Worm (Caenorhabditis elegans) whole organism, L1 larva: Measurements from ENCODE around the gene hsp-12.6.

Experiments
- C04F5.9 ChIP-seq: sonication (generic microtip); optimal IDR thresholded peaks from 2 replicates; lab custom pipeline; 2016; ENCODE audit warnings: missing genetic modification characterization, missing compliant biosample characterization
- C16A3.4 ChIP-seq: fragments of 150-350 bp; optimal IDR thresholded peaks from 2 replicates; lab custom pipeline; 2014; ENCODE audit warnings: missing biosample characterization, missing genetic modification characterization
- Y116A8C.19 ChIP-seq: sonication (generic microtip); optimal IDR thresholded peaks from 2 replicates; lab custom pipeline; 2016; ENCODE audit warnings: missing compliant biosample characterization, missing genetic modification characterization, borderline replicate concordance
- aha-1 ChIP-seq: fragments of 150-350 bp; optimal IDR thresholded peaks from 2 replicates; lab custom pipeline; 2014; ENCODE audit warnings: missing biosample characterization, missing genetic modification characterization
- aly-2 ChIP-seq: fragments of 150-350 bp; optimal IDR thresholded peaks from 2 replicates; lab custom pipeline; 2014; ENCODE audit warnings: missing biosample characterization, missing genetic modification characterization
- blmp-1 ChIP-seq: fragments of 150-350 bp; optimal IDR thresholded peaks from 2 replicates; lab custom pipeline; 2014; ENCODE audit warnings: missing biosample characterization, missing genetic modification characterization
- ceh-8 ChIP-seq: fragments of 200-800 bp; sonication (Bioruptor generic); optimal IDR thresholded peaks from 2 replicates; lab custom pipeline; 2018; ENCODE audit warnings: mild to moderate bottlenecking, missing genetic modification characterization, moderate library complexity, missing compliant biosample characterization
- ceh-82 ChIP-seq, 3 experiments: fragments of 150-350 bp in 1 of 3; sonication (generic microtip) in 2 of 3; optimal IDR thresholded peaks; 2 replicates each; lab custom pipeline; 2014 to 2017; ENCODE audit warnings: missing biosample characterization in 3 of 3, missing genetic modification characterization in 3 of 3
- ceh-90 ChIP-seq: sonication (generic microtip); optimal IDR thresholded peaks from 2 replicates; lab custom pipeline; 2016; ENCODE audit warnings: missing genetic modification characterization, missing compliant biosample characterization
- egl-13 ChIP-seq: sonication (generic microtip); optimal IDR thresholded peaks from 2 replicates; lab custom pipeline; 2016; ENCODE audit warnings: missing genotype, missing genetic modification reagents, missing genetic modification characterization, missing compliant biosample characterization
- egl-27 ChIP-seq, 2 experiments: fragments of 150-350 bp in 1 of 2; sonication (generic microtip); optimal IDR thresholded peaks; 3 replicates each; lab custom pipeline; 2017 to 2018; ENCODE audit warnings: missing biosample characterization in 2 of 2, missing genetic modification characterization in 2 of 2, missing genetic modification reagents in 2 of 2
- elt-2 ChIP-seq: sonication (generic microtip); optimal IDR thresholded peaks from 2 replicates; lab custom pipeline; 2016; ENCODE audit warnings: missing genetic modification characterization, mild to moderate bottlenecking, inconsistent platforms, missing compliant biosample characterization, missing genetic modification reagents
- elt-3 ChIP-seq, 6 experiments: fragments of 150-350 bp in 1 of 6; sonication (generic microtip); optimal IDR thresholded peaks; 2 replicates each; lab custom pipeline; 2017 to 2018; ENCODE audit warnings: missing biosample characterization in 6 of 6, missing genetic modification characterization in 6 of 6, inconsistent platforms in 1 of 6
- ets-5 ChIP-seq: fragments of 200-800 bp; sonication (Bioruptor generic); IDR thresholded peaks from 2 replicates; pipeline ENCODE4 v1.3.6; 2022; ENCODE audit warnings: missing genetic modification characterization, missing compliant biosample characterization
- fkh-8 ChIP-seq: sonication (generic microtip); optimal IDR thresholded peaks from 2 replicates; lab custom pipeline; 2016; ENCODE audit warnings: mild to moderate bottlenecking, missing genetic modification characterization, missing compliant biosample characterization
- fos-1 ChIP-seq: fragments of 150-350 bp; optimal IDR thresholded peaks from 2 replicates; lab custom pipeline; 2014; ENCODE audit warnings: missing biosample characterization, missing genetic modification characterization
- hlh-4 ChIP-seq: sonication (generic microtip); optimal IDR thresholded peaks from 2 replicates; lab custom pipeline; 2016; ENCODE audit warnings: mild to moderate bottlenecking, missing genetic modification characterization, missing compliant biosample characterization
- hpl-2 ChIP-seq: fragments of 150-350 bp; optimal IDR thresholded peaks from 2 replicates; lab custom pipeline; 2014; ENCODE audit warnings: missing biosample characterization, missing genetic modification reagents, missing genetic modification characterization
- jun-1 ChIP-seq: fragments of 150-350 bp; optimal IDR thresholded peaks from 2 replicates; lab custom pipeline; 2014; ENCODE audit warnings: missing biosample characterization, missing genetic modification reagents, missing genetic modification characterization
- lin-13 ChIP-seq: fragments of 150-350 bp; optimal IDR thresholded peaks from 2 replicates; lab custom pipeline; 2014; ENCODE audit warnings: missing biosample characterization, missing genetic modification reagents, missing genetic modification characterization
- lin-14 ChIP-seq: fragments of 200-800 bp; sonication (Bioruptor generic); optimal IDR thresholded peaks from 2 replicates; lab custom pipeline; 2018; ENCODE audit warnings: mild to moderate bottlenecking, missing genetic modification characterization, moderate library complexity, missing compliant biosample characterization
- lin-35 ChIP-seq, 2 experiments: fragments of 150-350 bp; optimal IDR thresholded peaks; 2 replicates each; lab custom pipeline; 2014; ENCODE audit warnings: missing biosample characterization in 2 of 2, missing genetic modification characterization in 2 of 2, missing genetic modification reagents in 2 of 2
- lin-39 ChIP-seq: fragments of 150-350 bp; optimal IDR thresholded peaks from 2 replicates; lab custom pipeline; 2014; ENCODE audit warnings: missing biosample characterization, missing genetic modification reagents, missing genetic modification characterization
- lir-3 ChIP-seq: sonication (generic microtip); optimal IDR thresholded peaks from 2 replicates; lab custom pipeline; 2016; ENCODE audit warnings: mild to moderate bottlenecking, missing genetic modification characterization, moderate library complexity, missing compliant biosample characterization; ENCODE audit not compliant: poor library complexity
- mab-9 ChIP-seq: fragments of 200-800 bp; sonication (Bioruptor generic); IDR thresholded peaks from 2 replicates; pipeline ENCODE4 v1.3.6; 2022; ENCODE audit warnings: missing genetic modification reagents, missing genetic modification characterization, missing compliant biosample characterization
- mef-2 ChIP-seq: fragments of 150-350 bp; optimal IDR thresholded peaks from 2 replicates; lab custom pipeline; 2014; ENCODE audit warnings: missing biosample characterization, missing genetic modification characterization
- mep-1 ChIP-seq: fragments of 150-350 bp; optimal IDR thresholded peaks from 2 replicates; lab custom pipeline; 2014; ENCODE audit warnings: missing biosample characterization, missing genetic modification characterization
- nhr-11 ChIP-seq: fragments of 150-350 bp; optimal IDR thresholded peaks from 2 replicates; lab custom pipeline; 2014; ENCODE audit warnings: missing biosample characterization, missing genetic modification characterization
- nhr-12 ChIP-seq: sonication (generic microtip); optimal IDR thresholded peaks from 2 replicates; lab custom pipeline; 2017; ENCODE audit warnings: missing biosample characterization, missing genetic modification characterization
- nhr-19 ChIP-seq: fragments of 200-800 bp; sonication (Bioruptor generic); conservative IDR thresholded peaks from 2 replicates; pipeline ENCODE4 v1.3.6; 2022; ENCODE audit warnings: missing genetic modification characterization, missing compliant biosample characterization
- nhr-47 ChIP-seq: sonication (generic microtip); optimal IDR thresholded peaks from 2 replicates; lab custom pipeline; 2016; ENCODE audit warnings: mild to moderate bottlenecking, missing genetic modification characterization, moderate library complexity, missing compliant biosample characterization
- nhr-71 ChIP-seq: sonication (generic microtip); optimal IDR thresholded peaks from 2 replicates; lab custom pipeline; 2016; ENCODE audit warnings: mild to moderate bottlenecking, missing genetic modification characterization, moderate library complexity, missing compliant biosample characterization
- nhr-76 ChIP-seq: sonication (generic microtip); optimal IDR thresholded peaks from 2 replicates; lab custom pipeline; 2017; ENCODE audit warnings: missing biosample characterization, missing genetic modification characterization
- pag-3 ChIP-seq: sonication (generic microtip); optimal IDR thresholded peaks from 2 replicates; lab custom pipeline; 2017; ENCODE audit warnings: missing genetic modification characterization, mild to moderate bottlenecking, missing compliant biosample characterization, antibody characterized with exemption, borderline replicate concordance; ENCODE audit not compliant: insufficient read depth
- pax-3 ChIP-seq: fragments of 200-800 bp; sonication (Bioruptor generic); optimal IDR thresholded peaks from 2 replicates; lab custom pipeline; 2018; ENCODE audit warnings: mild to moderate bottlenecking, missing genetic modification characterization, moderate library complexity, missing compliant biosample characterization
- pqm-1 ChIP-seq: sonication (generic microtip); optimal IDR thresholded peaks from 3 replicates; lab custom pipeline; 2017; ENCODE audit warnings: missing biosample characterization, missing genetic modification characterization
- skn-1 ChIP-seq: fragments of 150-350 bp; optimal IDR thresholded peaks from 2 replicates; lab custom pipeline; 2014; ENCODE audit warnings: missing biosample characterization, missing genetic modification characterization
- snu-23 ChIP-seq: sonication (generic microtip); optimal IDR thresholded peaks from 2 replicates; lab custom pipeline; 2016; ENCODE audit warnings: missing genetic modification characterization, missing compliant biosample characterization
- sox-4 ChIP-seq: sonication (generic microtip); optimal IDR thresholded peaks from 2 replicates; lab custom pipeline; 2016; ENCODE audit warnings: missing genetic modification characterization, missing compliant biosample characterization
- sptf-1 ChIP-seq: fragments of 150-350 bp; optimal IDR thresholded peaks from 2 replicates; lab custom pipeline; 2014; ENCODE audit warnings: missing biosample characterization, missing genetic modification characterization
- sup-37 ChIP-seq: fragments of 200-800 bp; sonication (Bioruptor generic); optimal IDR thresholded peaks from 2 replicates; lab custom pipeline; 2018; ENCODE audit warnings: mild to moderate bottlenecking, missing genetic modification characterization, missing compliant biosample characterization
- tlp-1 ChIP-seq: fragments of 150-350 bp; optimal IDR thresholded peaks from 2 replicates; lab custom pipeline; 2014; ENCODE audit warnings: missing biosample characterization, missing genetic modification characterization
- unc-130 ChIP-seq: fragments of 150-350 bp; optimal IDR thresholded peaks from 2 replicates; lab custom pipeline; 2017; ENCODE audit warnings: missing biosample characterization, missing genetic modification characterization, inconsistent platforms
- unc-98 ChIP-seq: fragments of 200-800 bp; sonication (Bioruptor generic); IDR thresholded peaks from 2 replicates; pipeline ENCODE4 v1.3.6; 2022; ENCODE audit warnings: missing genetic modification characterization, missing compliant biosample characterization
- vab-15 ChIP-seq: sonication (generic microtip); optimal IDR thresholded peaks from 2 replicates; lab custom pipeline; 2017; ENCODE audit warnings: missing genotype, mild to moderate bottlenecking, missing genetic modification characterization, missing compliant biosample characterization
- xbp-1 ChIP-seq: sonication (generic microtip); optimal IDR thresholded peaks from 2 replicates; lab custom pipeline; 2016; ENCODE audit warnings: missing genetic modification characterization, missing compliant biosample characterization
- zip-4 ChIP-seq: fragments of 200-800 bp; sonication (Bioruptor generic); optimal IDR thresholded peaks from 2 replicates; lab custom pipeline; 2018; ENCODE audit warnings: mild to moderate bottlenecking, missing genetic modification characterization, moderate library complexity, missing compliant biosample characterization
- ztf-11 ChIP-seq, 2 experiments: sonication (generic microtip); optimal IDR thresholded peaks; 2 replicates each; lab custom pipeline; 2016 to 2017; ENCODE audit warnings: missing genetic modification characterization in 2 of 2, missing biosample characterization in 1 of 2, missing compliant biosample characterization in 1 of 2

The hsp-12.6 gene

DNA sequence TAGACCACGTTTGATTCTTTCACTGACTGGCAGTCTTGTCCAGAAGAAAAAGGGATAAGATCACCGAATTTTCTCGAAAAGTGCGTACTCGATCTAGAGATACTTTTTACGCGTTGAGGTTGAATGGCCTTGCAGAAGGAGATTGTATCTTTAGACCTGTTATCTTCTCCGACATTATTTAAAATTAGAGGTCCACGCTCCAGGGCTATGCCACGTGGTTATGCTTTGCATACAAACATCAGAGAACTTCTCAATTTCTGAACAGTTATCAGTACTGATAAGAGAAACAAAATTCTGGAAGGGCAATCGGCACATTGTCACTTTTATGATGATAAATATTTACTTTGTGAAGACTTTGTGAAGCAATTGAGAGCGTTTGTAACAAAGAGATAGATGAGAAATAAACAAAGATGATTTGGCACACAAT lies 4.9 kb downstream of the hsp-12.6 start (continued):
- TF ChIP-seq unc-130 (tag; lab: Kevin White, UChicago), result peak; percentile 35
- no peak for TF ChIP-seq lin-39
- TF ChIP-seq sox-4 (tag; lab: Kevin White, UChicago), result no peak
- TF ChIP-seq lin-14 (GFP tag; lab: Kevin White, UChicago), result peak; percentile 82
- no peak for TF ChIP-seq lir-3 (tag; lab: Kevin White, UChicago)
- TF ChIP-seq ztf-11 (tag; optimal IDR thresholded peaks at IDR 0.05; lab: Kevin White, UChicago), result no peak
- TF ChIP-seq pag-3, result no peak
- no peak for TF ChIP-seq ceh-8 (GFP tag; lab: Kevin White, UChicago)
- no peak for TF ChIP-seq skn-1 (tag; lab: Kevin White, UChicago)
- no peak for TF ChIP-seq mef-2 (tag; lab: Kevin White, UChicago)
- no peak for TF ChIP-seq Y116A8C.19
- TF ChIP-seq unc-98 (GFP tag; lab: Robert Waterston, UW), result no peak
- TF ChIP-seq egl-13, result no peak
- no peak for TF ChIP-seq sptf-1
- peak; percentile 81 for TF ChIP-seq snu-23 (GFP tag; lab: Kevin White, UChicago)
- peak in 1 of 2 experiments; percentile 77 for TF ChIP-seq lin-35 (GFP tag; optimal IDR thresholded peaks at IDR 0.05; lab: Kevin White, UChicago)
- peak; percentile 3 for TF ChIP-seq C04F5.9 (tag; lab: Kevin White, UChicago)
- TF ChIP-seq pax-3 (tag; lab: Kevin White, UChicago), result no peak
- no peak for TF ChIP-seq aha-1 (tag; lab: Kevin White, UChicago)
- peak; percentile 36 for TF ChIP-seq C16A3.4 (tag; lab: Kevin White, UChicago)
- TF ChIP-seq blmp-1 (tag; lab: Kevin White, UChicago), result peak; percentile 80
- TF ChIP-seq fos-1 (tag; lab: Kevin White, UChicago), result peak; percentile 16
- TF ChIP-seq elt-2, result peak; percentile 92
- TF ChIP-seq nhr-11 (tag; lab: Kevin White, UChicago), result no peak
- TF ChIP-seq nhr-76 (tag; lab: Kevin White, UChicago), result no peak
- peak; percentile 81 for TF ChIP-seq nhr-19
- no peak for TF ChIP-seq ets-5 (GFP tag; lab: Robert Waterston, UW)
- peak in 4 of 6 experiments; percentile 4 to 96 (median 58) for TF ChIP-seq elt-3 (tag; optimal IDR thresholded peaks at IDR 0.05; lab: Kevin White, UChicago)
- peak; percentile 66 for TF ChIP-seq lin-13 (GFP tag; lab: Kevin White, UChicago)
- no peak for TF ChIP-seq aly-2 (tag; lab: Kevin White, UChicago)
- no peak for TF ChIP-seq ceh-82 (tag; optimal IDR thresholded peaks at IDR 0.05; lab: Kevin White, UChicago)
- TF ChIP-seq nhr-47 (tag; lab: Kevin White, UChicago), result peak; percentile 63
- no peak for TF ChIP-seq tlp-1 (tag; lab: Kevin White, UChicago)
- peak; percentile 83 for TF ChIP-seq mep-1 (tag; lab: Kevin White, UChicago)
- peak in 1 of 2 experiments; percentile 11 for TF ChIP-seq egl-27 (tag; optimal IDR thresholded peaks at IDR 0.05; lab: Kevin White, UChicago)
- peak; percentile 44 for TF ChIP-seq jun-1 (tag; lab: Kevin White, UChicago)
- no peak for TF ChIP-seq pqm-1
- TF ChIP-seq zip-4, result no peak
- TF ChIP-seq nhr-71 (tag; lab: Kevin White, UChicago), result peak; percentile 90
- TF ChIP-seq, all 84 proteins: peak for 30

DNA sequence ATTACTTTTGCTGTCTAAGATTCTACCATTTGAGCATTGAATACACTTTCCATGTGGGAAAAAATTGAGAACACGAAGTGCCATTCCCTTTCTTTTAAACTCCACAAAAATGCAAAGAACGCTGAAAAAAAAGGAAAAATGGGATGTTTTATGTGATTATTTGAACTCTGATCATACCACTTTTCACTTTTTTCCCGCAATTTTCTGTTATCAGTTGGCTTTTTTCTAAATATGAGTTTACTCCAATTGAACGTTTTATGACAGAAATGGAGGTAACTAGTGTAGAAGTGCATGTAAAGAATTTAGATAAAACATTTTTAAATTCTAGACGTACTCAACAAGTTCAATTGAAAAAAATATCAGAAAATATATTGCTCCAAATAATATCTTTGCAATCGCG lies 5.6 kb downstream of the hsp-12.6 start:
- no peak for TF ChIP-seq fkh-8 (tag; lab: Kevin White, UChicago)
- peak; percentile 73 for TF ChIP-seq blmp-1 (tag; lab: Kevin White, UChicago)

DNA sequence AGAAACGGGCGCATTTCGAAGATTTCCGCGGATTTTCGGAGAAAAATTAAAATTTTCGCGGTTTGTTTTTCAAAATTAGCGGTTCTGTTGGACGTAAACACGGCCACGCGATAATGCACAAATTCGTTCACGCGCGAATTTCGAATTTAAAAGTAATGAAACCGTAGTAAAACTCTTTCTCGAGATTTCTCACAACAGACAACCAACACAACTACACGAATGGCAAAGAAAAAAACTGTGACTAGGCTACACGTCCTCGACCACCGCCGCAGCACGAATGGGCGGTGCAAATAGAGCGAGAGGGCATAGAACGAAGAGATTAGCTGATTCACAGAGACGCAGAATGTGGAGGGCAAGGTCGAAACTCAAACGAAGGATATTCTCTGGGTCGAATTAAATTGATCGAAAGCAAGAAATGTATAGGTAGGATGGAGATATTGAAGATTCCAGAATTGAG lies 6.1 kb downstream of the hsp-12.6 start, which contains the start of gene idh-1:
idh-1 (minus strand) TSS at position 228 of the 457 bp plus-strand sequence.
- TF ChIP-seq tlp-1 (tag; lab: Kevin White, UChicago), result no peak
- TF ChIP-seq egl-13, result no peak
- no peak for TF ChIP-seq jun-1 (tag; lab: Kevin White, UChicago)
- TF ChIP-seq elt-2, result no peak
- 0 out of 2 replicates have a peak, but pooled peaks have one; percentile 18 for TF ChIP-seq mab-9 (GFP tag; lab: Robert Waterston, UW)
- no peak for TF ChIP-seq nhr-12
- no peak for TF ChIP-seq C16A3.4 (tag; lab: Kevin White, UChicago)
- TF ChIP-seq vab-15 (tag; lab: Kevin White, UChicago), result no peak
- TF ChIP-seq sox-4 (tag; lab: Kevin White, UChicago), result no peak
- TF ChIP-seq xbp-1, result peak; percentile 45
- TF ChIP-seq sup-37 (GFP tag; lab: Kevin White, UChicago), result no peak
- peak; percentile 75 for TF ChIP-seq nhr-71 (tag; lab: Kevin White, UChicago)
- no peak for TF ChIP-seq hlh-4 (tag; lab: Kevin White, UChicago)
- TF ChIP-seq mep-1 (tag; lab: Kevin White, UChicago), result peak; percentile 74
- TF ChIP-seq lin-13 (GFP tag; lab: Kevin White, UChicago), result no peak
- no peak for TF ChIP-seq ztf-11 (tag; optimal IDR thresholded peaks at IDR 0.05; lab: Kevin White, UChicago)
- no peak; the same call in 1 of the 2 replicates for TF ChIP-seq nhr-19
- TF ChIP-seq ceh-90 (tag; lab: Kevin White, UChicago), result no peak
- TF ChIP-seq ceh-8 (GFP tag; lab: Kevin White, UChicago), result no peak
- TF ChIP-seq hpl-2, result no peak
